Worm (Caenorhabditis elegans): ENCODE results near the gene acp-4.

acp-4 gene

DNA sequence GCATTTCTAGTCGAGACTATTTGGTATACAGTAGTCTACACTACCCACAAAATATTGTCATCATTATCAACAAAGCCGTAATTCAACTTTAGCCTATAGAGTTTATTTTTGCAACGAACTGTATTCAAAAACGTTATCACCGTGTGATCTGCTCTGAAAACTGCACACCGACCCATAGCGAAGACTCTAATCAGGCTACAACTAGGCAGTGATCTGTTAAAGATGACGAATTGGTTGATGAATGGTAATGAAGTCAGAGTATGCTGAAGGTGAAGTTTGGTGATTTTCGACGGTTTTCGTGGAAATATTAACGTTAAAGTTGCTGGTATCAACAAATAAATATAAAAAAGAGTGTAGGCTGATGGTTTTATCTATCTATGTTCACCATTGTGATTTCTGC lies 48.0 kb downstream of the acp-4 start:
- TF ChIP-seq mls-2 (tag; optimal IDR thresholded peaks at IDR 0.05): no peak
- TF ChIP-seq drap-1 (GFP tag; optimal IDR thresholded peaks at IDR 0.05): no peak

DNA sequence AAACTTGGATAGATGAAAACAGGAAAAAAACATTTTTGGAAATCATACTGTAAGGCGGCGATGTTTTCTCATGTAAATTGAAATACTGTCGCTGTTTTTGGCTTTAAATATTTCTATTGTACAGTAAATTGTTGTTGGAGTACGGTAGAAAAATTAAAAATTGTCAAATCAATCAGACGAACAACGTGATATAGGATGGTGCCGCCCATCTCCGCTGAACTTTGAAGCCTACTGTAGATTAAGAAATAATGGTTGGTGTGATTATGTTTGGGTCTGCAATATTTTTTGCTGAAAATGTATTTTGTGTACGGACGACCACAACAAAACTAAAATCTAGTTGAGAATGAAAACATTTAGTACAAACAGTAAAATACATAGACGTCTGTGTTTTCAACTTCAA lies 49.3 kb downstream of the acp-4 start:
- TF ChIP-seq pha-4 (tag; optimal IDR thresholded peaks at IDR 0.05) (no peak), mep-1 (tag; optimal IDR thresholded peaks at IDR 0.05) (no peak), ceh-43 (GFP tag; optimal IDR thresholded peaks at IDR 0.05) (no peak), sem-2 (GFP tag; optimal IDR thresholded peaks at IDR 0.05) (no peak), ceh-83 (GFP tag; optimal IDR thresholded peaks at IDR 0.05) (no peak), cnd-1 (tag; optimal IDR thresholded peaks at IDR 0.05) (no peak), unc-62 (GFP tag; optimal IDR thresholded peaks at IDR 0.05) (no peak), lsy-2 (tag; optimal IDR thresholded peaks at IDR 0.05) (no peak), M03D4.4 (tag; optimal IDR thresholded peaks at IDR 0.05) (no peak), snpc-4 (tag; optimal IDR thresholded peaks at IDR 0.05) (no peak), unc-39 (tag; optimal IDR thresholded peaks at IDR 0.05) (no peak), nhr-28 (tag; optimal IDR thresholded peaks at IDR 0.05) (no peak)

DNA sequence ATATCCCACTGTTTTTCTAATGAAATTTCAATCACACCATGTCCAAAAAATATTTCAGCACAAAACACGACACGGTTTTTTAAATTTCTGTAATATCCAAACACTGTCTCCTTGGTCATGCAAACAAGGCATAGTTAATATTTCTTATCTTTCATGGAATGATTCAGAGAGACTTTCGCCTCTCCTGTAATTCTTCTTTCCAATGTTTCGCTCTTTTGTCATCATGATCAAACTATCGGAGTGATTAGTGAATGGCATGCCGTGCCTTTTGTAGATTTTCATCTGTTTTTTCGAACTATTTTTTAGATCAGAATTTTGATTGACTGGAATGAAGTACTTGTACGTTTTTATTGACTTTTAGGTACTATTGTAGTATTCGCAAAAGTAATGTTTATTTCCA lies 50.6 kb downstream of the acp-4 start:
- TF ChIP-seq nhr-237 (tag; optimal IDR thresholded peaks at IDR 0.05): no peak
- no peak for TF ChIP-seq nhr-28 (tag; optimal IDR thresholded peaks at IDR 0.05)
- TF ChIP-seq M03D4.4 (tag; optimal IDR thresholded peaks at IDR 0.05): no peak
- TF ChIP-seq pha-4 (tag; optimal IDR thresholded peaks at IDR 0.05): no peak
- TF ChIP-seq nhr-76 (tag; optimal IDR thresholded peaks at IDR 0.05): no peak
- TF ChIP-seq sptf-1 (tag; optimal IDR thresholded peaks at IDR 0.05): no peak
- TF ChIP-seq ceh-83 (GFP tag; optimal IDR thresholded peaks at IDR 0.05): no peak
- TF ChIP-seq blmp-1 (tag; optimal IDR thresholded peaks at IDR 0.05): no peak
- no peak for TF ChIP-seq zip-8 (tag; optimal IDR thresholded peaks at IDR 0.05)
- no peak for TF ChIP-seq nhr-2 (tag; optimal IDR thresholded peaks at IDR 0.05)
- TF ChIP-seq sem-2 (GFP tag; optimal IDR thresholded peaks at IDR 0.05): no peak
- no peak for TF ChIP-seq flh-1 (GFP tag; optimal IDR thresholded peaks at IDR 0.05)
- no peak for TF ChIP-seq ces-1 (GFP tag; optimal IDR thresholded peaks at IDR 0.05)
- TF ChIP-seq ceh-39 (tag; optimal IDR thresholded peaks at IDR 0.05): no peak

DNA sequence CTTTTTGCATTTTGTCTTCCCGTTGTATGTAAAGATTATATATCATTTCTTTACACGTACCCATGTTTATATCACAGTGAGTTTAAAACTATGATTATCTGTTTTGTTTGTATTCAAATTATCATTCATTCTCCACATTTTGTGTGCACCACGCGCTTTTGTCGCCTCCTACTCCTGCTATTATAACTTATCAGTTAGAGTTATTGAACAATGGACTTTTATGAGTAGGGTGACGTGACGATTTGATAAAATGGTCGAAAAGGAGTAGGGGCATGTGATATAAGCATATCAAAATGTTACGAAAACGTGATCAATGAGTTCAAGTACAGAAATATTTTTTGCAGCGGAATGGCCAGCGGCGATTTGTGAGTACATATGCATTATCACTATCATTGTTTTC lies 52.0 kb downstream of the acp-4 start:
- TF ChIP-seq bed-3 (GFP tag; optimal IDR thresholded peaks at IDR 0.05): no peak
- TF ChIP-seq sem-2 (GFP tag; optimal IDR thresholded peaks at IDR 0.05): no peak
- no peak for TF ChIP-seq elt-3 (tag; optimal IDR thresholded peaks at IDR 0.05)
- no peak for TF ChIP-seq ham-2 (GFP tag; optimal IDR thresholded peaks at IDR 0.05)
- TF ChIP-seq ceh-83 (GFP tag; optimal IDR thresholded peaks at IDR 0.05): no peak

Data from whole organism, mixed stage, embryonic.